Worm (Caenorhabditis elegans): ENCODE results near the gene F59A6.11.

DNA sequence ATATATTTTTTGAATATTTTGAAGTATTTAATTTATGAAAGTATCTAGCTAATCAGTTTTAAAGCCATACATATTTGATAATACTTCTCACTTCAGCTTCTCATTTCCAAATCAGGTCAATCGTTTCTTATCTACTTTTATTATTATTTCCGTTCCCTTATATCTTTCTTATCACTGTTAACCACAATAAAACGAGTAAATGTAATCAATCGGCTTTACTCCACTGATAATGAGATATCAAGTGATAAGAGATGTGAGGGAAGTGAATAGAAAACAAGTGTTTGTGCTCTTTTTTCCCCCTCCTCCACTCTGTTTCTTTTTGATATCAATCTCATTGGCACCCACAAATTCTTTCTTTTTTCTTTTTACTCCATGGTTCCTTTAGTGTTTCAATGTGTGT is 32.0 kb downstream of the F59A6.11 start:
- no peak for TF ChIP-seq him-1 (tag; optimal IDR thresholded peaks at IDR 0.05)
- TF ChIP-seq W03F9.2 (tag; optimal IDR thresholded peaks at IDR 0.05): no peak

Data from whole organism, L4/young adult.